Fruit fly (Drosophila melanogaster) whole organism, embryonic: Measurements from ENCODE around the gene CG18301.

ENCODE experiments used
- Asciz ChIP-seq: fragments of 200-800 bp; sonication (Bioruptor generic); optimal IDR thresholded peaks from 2 replicates; lab custom pipeline; 2017; ENCODE audit warnings: missing biosample characterization, mild to moderate bottlenecking, missing genetic modification characterization, missing genetic modification reagents
- BEAF-32 ChIP-seq: fragments of 200-800 bp; sonication (Bioruptor generic); optimal IDR thresholded peaks from 3 replicates; lab custom pipeline; 2017; ENCODE audit warnings: missing biosample characterization, missing genetic modification characterization, mild to moderate bottlenecking, moderate library complexity, missing genetic modification reagents
- CG10147 ChIP-seq: fragments of 200-800 bp; sonication (Bioruptor generic); optimal IDR thresholded peaks from 2 replicates; lab custom pipeline; 2019; ENCODE audit warnings: missing biosample characterization, mild to moderate bottlenecking, missing genetic modification characterization, moderate library complexity
- CG1024 ChIP-seq: fragments of 200-800 bp; sonication (Bioruptor generic); IDR thresholded peaks from 2 replicates; pipeline ENCODE4 v1.3.6; 2022; ENCODE audit warnings: missing biosample characterization, missing genetic modification characterization
- CG10431 ChIP-seq: fragments of 200-800 bp; sonication (Bioruptor generic); optimal IDR thresholded peaks from 3 replicates; lab custom pipeline; 2018; ENCODE audit warnings: missing biosample characterization, mild to moderate bottlenecking, missing genetic modification characterization
- CG11504 ChIP-seq: fragments of 200-800 bp; sonication (Bioruptor generic); optimal IDR thresholded peaks from 3 replicates; lab custom pipeline; 2019; ENCODE audit warnings: missing biosample characterization, mild to moderate bottlenecking, missing genetic modification characterization, moderate library complexity
- CG12236 ChIP-seq: fragments of 200-800 bp; sonication (Bioruptor generic); optimal IDR thresholded peaks from 2 replicates; lab custom pipeline; 2016; ENCODE audit warnings: missing biosample characterization, missing genetic modification characterization
- CG12391 ChIP-seq: fragments of 200-800 bp; sonication (Bioruptor generic); optimal IDR thresholded peaks from 3 replicates; lab custom pipeline; 2018; ENCODE audit warnings: missing biosample characterization, mild to moderate bottlenecking, missing genetic modification characterization, moderate library complexity
- CG12769 ChIP-seq: fragments of 200-800 bp; sonication (Bioruptor generic); optimal IDR thresholded peaks from 2 replicates; lab custom pipeline; 2019; ENCODE audit warnings: missing biosample characterization, mild to moderate bottlenecking, missing genetic modification characterization, moderate library complexity
- CG13894 ChIP-seq: fragments of 200-800 bp; sonication (Bioruptor generic); optimal IDR thresholded peaks from 3 replicates; lab custom pipeline; 2018; ENCODE audit warnings: missing biosample characterization, mild to moderate bottlenecking, missing genetic modification characterization, moderate library complexity
- CG15269 ChIP-seq: fragments of 200-800 bp; sonication (Bioruptor generic); optimal IDR thresholded peaks from 2 replicates; lab custom pipeline; 2018; ENCODE audit warnings: missing biosample characterization, mild to moderate bottlenecking, missing genetic modification characterization, moderate library complexity
- CG15696 ChIP-seq: fragments of 200-800 bp; sonication (Bioruptor generic); optimal IDR thresholded peaks from 2 replicates; lab custom pipeline; 2019; ENCODE audit warnings: missing biosample characterization, mild to moderate bottlenecking, missing genetic modification characterization, moderate library complexity
- CG16813 ChIP-seq: fragments of 200-800 bp; sonication (Bioruptor generic); IDR thresholded peaks from 3 replicates; pipeline ENCODE4 v1.3.6; 2022; ENCODE audit warnings: missing biosample characterization, missing genetic modification characterization; ENCODE audit not compliant: partially characterized antibody
- CG17802 ChIP-seq: fragments of 200-800 bp; sonication (Bioruptor generic); optimal IDR thresholded peaks from 2 replicates; lab custom pipeline; 2018; ENCODE audit warnings: missing biosample characterization, mild to moderate bottlenecking, missing genetic modification characterization, moderate library complexity
- CG2875 ChIP-seq: fragments of 200-800 bp; sonication (Bioruptor generic); optimal IDR thresholded peaks from 2 replicates; lab custom pipeline; 2017; ENCODE audit warnings: missing biosample characterization, mild to moderate bottlenecking, missing genetic modification characterization, missing genetic modification reagents
- CG31441 ChIP-seq: fragments of 200-800 bp; sonication (Bioruptor generic); IDR thresholded peaks from 2 replicates; pipeline ENCODE4 v1.3.6; 2022; ENCODE audit warnings: missing biosample characterization, missing genetic modification characterization
- CG3407 ChIP-seq: fragments of 200-800 bp; sonication (Bioruptor generic); optimal IDR thresholded peaks from 2 replicates; lab custom pipeline; 2018; ENCODE audit warnings: missing biosample characterization, mild to moderate bottlenecking, missing genetic modification characterization
- CG3847 ChIP-seq: fragments of 200-800 bp; sonication (Bioruptor generic); IDR thresholded peaks from 2 replicates; pipeline ENCODE4 v1.3.6; 2022; ENCODE audit warnings: missing biosample characterization, missing genetic modification characterization
- CG4854 ChIP-seq: fragments of 200-800 bp; sonication (Bioruptor generic); optimal IDR thresholded peaks from 2 replicates; lab custom pipeline; 2016; ENCODE audit warnings: missing biosample characterization, missing genetic modification characterization, inconsistent platforms
- CG6254 ChIP-seq: fragments of 200-800 bp; sonication (Bioruptor generic); optimal IDR thresholded peaks from 3 replicates; lab custom pipeline; 2017; ENCODE audit warnings: mild to moderate bottlenecking, missing biosample characterization, missing genetic modification reagents, missing genetic modification characterization
- CG7556 ChIP-seq: fragments of 200-800 bp; sonication (Bioruptor generic); optimal IDR thresholded peaks from 2 replicates; lab custom pipeline; 2017; ENCODE audit warnings: missing biosample characterization, mild to moderate bottlenecking, missing genetic modification characterization
- CG7839 ChIP-seq: fragments of 200-800 bp; sonication (Bioruptor generic); optimal IDR thresholded peaks from 3 replicates; lab custom pipeline; 2018; ENCODE audit warnings: missing biosample characterization, mild to moderate bottlenecking, missing genetic modification characterization, moderate library complexity
- CG8089 ChIP-seq: fragments of 200-800 bp; sonication (Bioruptor generic); optimal IDR thresholded peaks from 3 replicates; lab custom pipeline; 2016; ENCODE audit warnings: missing biosample characterization, missing genetic modification characterization
- CG8359 ChIP-seq: fragments of 200-800 bp; sonication (Bioruptor generic); optimal IDR thresholded peaks from 2 replicates; lab custom pipeline; 2017; ENCODE audit warnings: missing biosample characterization, mild to moderate bottlenecking, missing genetic modification characterization, borderline replicate concordance
- CG9215 ChIP-seq: fragments of 200-800 bp; sonication (Bioruptor generic); IDR thresholded peaks from 2 replicates; pipeline ENCODE4 v1.3.6; 2022; ENCODE audit warnings: missing biosample characterization, missing genetic modification characterization
- CHES-1-like ChIP-seq: fragments of 200-800 bp; sonication (Bioruptor generic); optimal IDR thresholded peaks from 2 replicates; lab custom pipeline; 2016; ENCODE audit warnings: missing biosample characterization, missing genetic modification characterization
- Dip3 ChIP-seq: fragments of 200-800 bp; sonication (Bioruptor generic); optimal IDR thresholded peaks from 3 replicates; lab custom pipeline; 2016; ENCODE audit warnings: missing biosample characterization, missing genetic modification characterization
- Eip74EF ChIP-seq, 2 experiments: fragments of 200-800 bp in 1 of 2; fragments of >200 bp in 1 of 2; sonication (Bioruptor generic) in 1 of 2; optimal IDR thresholded peaks; 2 replicates each; lab custom pipeline; 2017 to 2019; ENCODE audit warnings: missing biosample characterization in 2 of 2, missing genetic modification characterization in 2 of 2, mild to moderate bottlenecking in 1 of 2, moderate library complexity in 1 of 2
- Elba2 ChIP-seq: fragments of 200-800 bp; sonication (Bioruptor generic); optimal IDR thresholded peaks from 3 replicates; lab custom pipeline; 2016; ENCODE audit warnings: missing biosample characterization, missing genetic modification characterization
- Hmr ChIP-seq: fragments of 200-800 bp; sonication (Bioruptor generic); optimal IDR thresholded peaks from 3 replicates; lab custom pipeline; 2017; ENCODE audit warnings: mild to moderate bottlenecking, missing biosample characterization, missing genetic modification reagents, missing genetic modification characterization
- Hr51 ChIP-seq, 2 experiments: fragments of 200-800 bp; sonication (Bioruptor generic); optimal IDR thresholded peaks; 2 replicates in 1 of 2; 3 replicates in 1 of 2; lab custom pipeline; 2016 to 2018; ENCODE audit warnings: missing biosample characterization in 2 of 2, missing genetic modification characterization in 2 of 2, mild to moderate bottlenecking in 1 of 2, moderate library complexity in 1 of 2
- Rfx ChIP-seq: fragments of 200-800 bp; sonication (Bioruptor generic); IDR thresholded peaks from 2 replicates; pipeline ENCODE4 v1.3.6; 2022; ENCODE audit warnings: missing biosample characterization, missing genetic modification characterization
- ara ChIP-seq: fragments of 200-800 bp; sonication (Bioruptor generic); IDR thresholded peaks from 2 replicates; pipeline ENCODE4 v1.3.6; 2022; ENCODE audit warnings: missing biosample characterization, missing genetic modification characterization
- bab2 ChIP-seq: fragments of 200-800 bp; sonication (Bioruptor generic); optimal IDR thresholded peaks from 2 replicates; lab custom pipeline; 2016; ENCODE audit warnings: missing biosample characterization, missing genetic modification characterization
- chinmo ChIP-seq: fragments of 200-800 bp; sonication (Bioruptor generic); IDR thresholded peaks from 4 replicates; pipeline ENCODE4 v1.3.6; 2022; ENCODE audit warnings: missing biosample characterization, missing genetic modification characterization; ENCODE audit not compliant: partially characterized antibody
- chm ChIP-seq: fragments of 200-800 bp; sonication (Bioruptor generic); IDR thresholded peaks from 2 replicates; pipeline ENCODE4 v1.3.6; 2022; ENCODE audit warnings: missing biosample characterization, missing genetic modification characterization
- emc ChIP-seq: fragments of 200-800 bp; sonication (Bioruptor generic); optimal IDR thresholded peaks from 2 replicates; lab custom pipeline; 2016; ENCODE audit warnings: missing biosample characterization, missing genetic modification characterization
- en ChIP-seq: fragments of 200-800 bp; sonication (Bioruptor generic); optimal IDR thresholded peaks from 2 replicates; lab custom pipeline; 2016; ENCODE audit warnings: missing biosample characterization, missing genetic modification characterization
- exex ChIP-seq: fragments of 200-800 bp; sonication (Bioruptor generic); optimal IDR thresholded peaks from 4 replicates; lab custom pipeline; 2018; ENCODE audit warnings: missing biosample characterization, mild to moderate bottlenecking, missing genetic modification characterization, moderate library complexity
- hkb ChIP-seq, 2 experiments: fragments of 200-800 bp in 1 of 2; fragments of >200 bp in 1 of 2; sonication (Bioruptor generic) in 1 of 2; IDR thresholded peaks in 1 of 2; optimal IDR thresholded peaks in 1 of 2; 2 replicates each; pipeline versions ENCODE4 v1.3.6 to Lab custom; 2017 to 2022; ENCODE audit warnings: missing biosample characterization in 1 of 2, missing genetic modification characterization in 1 of 2
- lola ChIP-seq, 3 experiments: fragments of >200 bp in 2 of 3; fragments of 200-800 bp in 1 of 3; sonication (Bioruptor generic) in 1 of 3; optimal IDR thresholded peaks; 2 replicates each; lab custom pipeline; 2017 to 2019; ENCODE audit warnings: missing biosample characterization in 3 of 3, missing genetic modification characterization in 3 of 3, mild to moderate bottlenecking in 1 of 3, moderate library complexity in 1 of 3
- maf-S ChIP-seq: fragments of 200-800 bp; sonication (Bioruptor generic); optimal IDR thresholded peaks from 2 replicates; lab custom pipeline; 2016; ENCODE audit warnings: missing biosample characterization, missing genetic modification characterization
- pb ChIP-seq: fragments of 200-800 bp; sonication (Bioruptor generic); optimal IDR thresholded peaks from 3 replicates; lab custom pipeline; 2016; ENCODE audit warnings: missing biosample characterization, missing genetic modification characterization
- slbo ChIP-seq: fragments of 200-800 bp; sonication (Bioruptor generic); IDR thresholded peaks from 2 replicates; pipeline ENCODE4 v1.3.6; 2022; ENCODE audit warnings: missing biosample characterization, missing genetic modification characterization
- tx ChIP-seq: fragments of 200-800 bp; sonication (Bioruptor generic); optimal IDR thresholded peaks from 2 replicates; lab custom pipeline; 2016; ENCODE audit warnings: missing biosample characterization, missing genetic modification characterization
- zen2 ChIP-seq: fragments of 200-800 bp; sonication (Bioruptor generic); IDR thresholded peaks from 3 replicates; pipeline ENCODE4 v1.3.6; 2022; ENCODE audit warnings: missing biosample characterization, missing genetic modification characterization; ENCODE audit not compliant: partially characterized antibody

Gene CG18301

dm6 chr2L:10515553-10516174, 16.0 kb upstream of the CG18301 start (continued):
- TF ChIP-seq CG31441 (GFP tag; lab: Robert Waterston, UW) (no peak), CG16813 (no peak), chinmo (0 out of 4 replicates have a peak, but pooled peaks have one; percentile 58), Hmr (GFP tag; lab: Kevin White, UChicago) (peak; percentile 15), BEAF-32 (no peak), CG11504 (peak; percentile 59), CG15269 (tag; lab: Kevin White, UChicago) (peak; percentile 14), CG7839 (tag; lab: Kevin White, UChicago) (peak; percentile 26), Eip74EF (GFP tag; optimal IDR thresholded peaks at IDR 0.05; lab: Kevin White, UChicago) (peak in 1 of 2 experiments; percentile 84), Hr51 (GFP tag; optimal IDR thresholded peaks at IDR 0.05; lab: Kevin White, UChicago) (peak in 1 of 2 experiments; percentile 51)

dm6 chr2L:10516470-10517048, 15.1 kb upstream of the CG18301 start:
- no peak for TF ChIP-seq emc
- no peak for TF ChIP-seq tx
- TF ChIP-seq CG3847, result no peak
- TF ChIP-seq CG15696 (tag; lab: Kevin White, UChicago), result peak; percentile 17
- TF ChIP-seq Elba2, result no peak
- no peak for TF ChIP-seq CG8089 (GFP tag; lab: Kevin White, UChicago)
- TF ChIP-seq CG2875, result no peak
- TF ChIP-seq CG12391 (tag; lab: Kevin White, UChicago), result peak; percentile 27
- TF ChIP-seq chm, result no peak
- TF ChIP-seq CG9215, result no peak
- no peak for TF ChIP-seq CG3407
- TF ChIP-seq slbo, result no peak; the same call in 1 of the 2 replicates
- peak; percentile 23 for TF ChIP-seq en
- no peak for TF ChIP-seq CG6254
- peak; percentile 58 for TF ChIP-seq CG7556 (GFP tag; lab: Kevin White, UChicago)
- TF ChIP-seq CG13894, result peak; percentile 52
- TF ChIP-seq CG12769, result peak; percentile 35
- peak; percentile 8 for TF ChIP-seq CG4854 (GFP tag; lab: Kevin White, UChicago)
- no peak for TF ChIP-seq CG1024
- no peak for TF ChIP-seq exex
- peak; percentile 8 for TF ChIP-seq bab2 (GFP tag; lab: Kevin White, UChicago)
- peak; percentile 22 for TF ChIP-seq Dip3 (GFP tag; lab: Kevin White, UChicago)
- TF ChIP-seq lola (GFP tag; optimal IDR thresholded peaks at IDR 0.05; lab: Kevin White, UChicago), result peak in 1 of 3 experiments; percentile 7
- 0 out of 2 replicates have a peak, but pooled peaks have one; percentile 26 for TF ChIP-seq ara (GFP tag; lab: Robert Waterston, UW)
- TF ChIP-seq pb (GFP tag; lab: Kevin White, UChicago), result no peak
- no peak for TF ChIP-seq CG17802 (tag; lab: Kevin White, UChicago)
- no peak for TF ChIP-seq CHES-1-like
- no peak for TF ChIP-seq Asciz (GFP tag; lab: Kevin White, UChicago)
- TF ChIP-seq CG10147, result no peak
- no peak for TF ChIP-seq CG8359 (GFP tag; lab: Kevin White, UChicago)
- TF ChIP-seq CG10431 (GFP tag; lab: Kevin White, UChicago), result no peak
- no peak for TF ChIP-seq zen2
- no peak for TF ChIP-seq maf-S
- TF ChIP-seq hkb (optimal IDR thresholded peaks at IDR 0.05; lab: Kevin White, UChicago), result no peak
- TF ChIP-seq hkb (GFP tag; IDR thresholded peaks at IDR 0.05; lab: Robert Waterston, UW), result peak; percentile 46
- no peak; the same call in 1 of the 2 replicates for TF ChIP-seq Rfx (GFP tag; lab: Robert Waterston, UW)
- TF ChIP-seq CG12236 (GFP tag; lab: Kevin White, UChicago), result no peak
